Fruit fly (Drosophila melanogaster) whole organism: Measurements from ENCODE around the gene vilya.

ENCODE experiments used
- CG8478 ChIP-seq: fragments of >200 bp; optimal IDR thresholded peaks from 2 replicates; lab custom pipeline; 2018; ENCODE audit warnings: inconsistent platforms
- EcR ChIP-seq, 2 experiments: fragments of >200 bp; optimal IDR thresholded peaks; 2 replicates each; lab custom pipeline; 2017; ENCODE audit warnings: missing biosample characterization in 2 of 2, missing genetic modification characterization in 2 of 2, missing genetic modification reagents in 2 of 2
- pan ChIP-seq: fragments of >200 bp; optimal IDR thresholded peaks from 2 replicates; lab custom pipeline; 2017
- psq ChIP-seq: fragments of >200 bp; optimal IDR thresholded peaks from 2 replicates; lab custom pipeline; 2017

DNA sequence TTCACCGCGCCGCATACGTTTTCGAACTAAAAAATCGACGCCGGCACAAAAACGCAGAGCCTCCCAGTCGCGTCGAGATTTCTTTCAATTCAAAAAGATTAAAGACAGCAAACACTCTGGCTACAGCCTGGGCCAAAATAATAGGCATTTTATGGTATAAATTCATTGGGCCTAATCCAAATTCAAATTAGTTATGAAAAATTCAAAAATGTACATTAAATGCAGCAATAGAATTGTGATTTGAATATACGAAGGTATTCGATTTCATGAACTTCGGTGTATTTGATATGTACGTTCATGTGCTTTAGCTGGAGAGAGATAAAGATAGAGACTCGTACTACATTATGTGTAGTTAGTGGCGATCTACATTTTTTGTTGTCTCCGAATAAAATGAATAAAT is 17.6 kb downstream of the vilya start, which contains the start of gene Syx4:
- TF ChIP-seq EcR (GFP tag; optimal IDR thresholded peaks at IDR 0.05; lab: Kevin White, UChicago), result no peak
- TF ChIP-seq pan (lab: Kevin White, UChicago), result no peak
- no peak for TF ChIP-seq CG8478 (lab: Kevin White, UChicago)
- TF ChIP-seq psq (lab: Kevin White, UChicago), result no peak
